Worm (Caenorhabditis elegans) whole organism, late embryonic: ENCODE measurements around the gene D1054.1.
A peak's percentile ranks its signal among the peaks of the same experiment; 100 is the strongest.

ENCODE experiments used
- C08G9.2 ChIP-seq: sonication (generic microtip); optimal IDR thresholded peaks from 2 replicates; lab custom pipeline; 2016; ENCODE audit warnings: mild to moderate bottlenecking, missing genetic modification characterization, moderate library complexity, missing compliant biosample characterization
- C38D4.7 ChIP-seq: fragments of 200-800 bp; sonication (Bioruptor generic); optimal IDR thresholded peaks from 2 replicates; lab custom pipeline; 2018; ENCODE audit warnings: mild to moderate bottlenecking, missing genetic modification characterization, moderate library complexity, missing compliant biosample characterization
- T23F11.4 ChIP-seq: fragments of 200-800 bp; sonication (Bioruptor generic); optimal IDR thresholded peaks from 2 replicates; lab custom pipeline; 2018; ENCODE audit warnings: mild to moderate bottlenecking, missing genetic modification characterization, missing compliant biosample characterization
- ahr-1 ChIP-seq: sonication (generic microtip); optimal IDR thresholded peaks from 2 replicates; lab custom pipeline; 2016; ENCODE audit warnings: missing genetic modification characterization, missing compliant biosample characterization
- ceh-18 ChIP-seq: sonication (generic microtip); optimal IDR thresholded peaks from 2 replicates; lab custom pipeline; 2016; ENCODE audit warnings: missing genetic modification characterization, missing compliant biosample characterization
- ceh-24 ChIP-seq: sonication (generic microtip); optimal IDR thresholded peaks from 2 replicates; lab custom pipeline; 2016; ENCODE audit warnings: mild to moderate bottlenecking, missing genetic modification characterization, missing compliant biosample characterization
- ceh-31 ChIP-seq: sonication (generic microtip); optimal IDR thresholded peaks from 2 replicates; lab custom pipeline; 2016; ENCODE audit warnings: missing genetic modification characterization, missing compliant biosample characterization
- ceh-34 ChIP-seq: sonication (generic microtip); optimal IDR thresholded peaks from 2 replicates; lab custom pipeline; 2016; ENCODE audit warnings: mild to moderate bottlenecking, missing genetic modification characterization, missing compliant biosample characterization
- ceh-45 ChIP-seq: fragments of 200-800 bp; sonication (Bioruptor generic); IDR thresholded peaks from 2 replicates; pipeline ENCODE4 v1.3.6; 2022; ENCODE audit warnings: missing genetic modification reagents, missing genetic modification characterization, missing compliant biosample characterization
- ceh-48 ChIP-seq: sonication (generic microtip); optimal IDR thresholded peaks from 2 replicates; lab custom pipeline; 2016; ENCODE audit warnings: missing genetic modification characterization, inconsistent platforms, missing compliant biosample characterization
- dmd-4 ChIP-seq: sonication (generic microtip); optimal IDR thresholded peaks from 2 replicates; lab custom pipeline; 2016; ENCODE audit warnings: borderline replicate concordance, missing genetic modification characterization, missing compliant biosample characterization
- dve-1 ChIP-seq: sonication (generic microtip); optimal IDR thresholded peaks from 2 replicates; lab custom pipeline; 2017; ENCODE audit warnings: antibody characterized with exemption, mild to moderate bottlenecking, missing genetic modification characterization, missing compliant biosample characterization
- elt-2 ChIP-seq: sonication (generic microtip); optimal IDR thresholded peaks from 2 replicates; lab custom pipeline; 2016; ENCODE audit warnings: missing genetic modification reagents, missing genetic modification characterization, missing compliant biosample characterization
- fkh-6 ChIP-seq: sonication (generic microtip); optimal IDR thresholded peaks from 2 replicates; lab custom pipeline; 2016; ENCODE audit warnings: missing genetic modification characterization, missing compliant biosample characterization
- hlh-30 ChIP-seq: sonication (generic microtip); optimal IDR thresholded peaks from 2 replicates; lab custom pipeline; 2017; ENCODE audit warnings: antibody characterized with exemption, missing genetic modification characterization, missing compliant biosample characterization; ENCODE audit not compliant: insufficient read depth
- madf-2 ChIP-seq: sonication (generic microtip); optimal IDR thresholded peaks from 2 replicates; lab custom pipeline; 2017; ENCODE audit warnings: missing genetic modification characterization, missing compliant biosample characterization
- nfya-1 ChIP-seq: sonication (generic microtip); optimal IDR thresholded peaks from 2 replicates; lab custom pipeline; 2017; ENCODE audit warnings: missing genetic modification characterization, mild to moderate bottlenecking, missing compliant biosample characterization, antibody characterized with exemption, moderate library complexity
- pat-9 ChIP-seq: fragments of 200-800 bp; sonication (Bioruptor generic); optimal IDR thresholded peaks from 2 replicates; lab custom pipeline; 2018; ENCODE audit warnings: mild to moderate bottlenecking, missing genetic modification characterization, moderate library complexity, missing compliant biosample characterization
- pax-1 ChIP-seq: fragments of 150-350 bp; optimal IDR thresholded peaks from 2 replicates; lab custom pipeline; 2014; ENCODE audit warnings: missing biosample characterization, missing genetic modification characterization
- pqm-1 ChIP-seq: sonication (generic microtip); optimal IDR thresholded peaks from 2 replicates; lab custom pipeline; 2016; ENCODE audit warnings: missing genetic modification characterization, missing compliant biosample characterization
- rnt-1 ChIP-seq: sonication (generic microtip); optimal IDR thresholded peaks from 2 replicates; lab custom pipeline; 2016; ENCODE audit warnings: missing genetic modification characterization, missing compliant biosample characterization
- sdc-2 ChIP-seq: sonication (generic microtip); optimal IDR thresholded peaks from 2 replicates; lab custom pipeline; 2016; ENCODE audit warnings: missing genotype, missing genetic modification characterization, missing compliant biosample characterization
- sox-4 ChIP-seq: sonication (generic microtip); optimal IDR thresholded peaks from 2 replicates; lab custom pipeline; 2017; ENCODE audit warnings: mild to moderate bottlenecking, missing genetic modification characterization, inconsistent platforms, missing compliant biosample characterization
- syd-9 ChIP-seq: sonication (generic microtip); optimal IDR thresholded peaks from 2 replicates; lab custom pipeline; 2016; ENCODE audit warnings: mild to moderate bottlenecking, missing genetic modification characterization, moderate library complexity, missing compliant biosample characterization
- ttx-3 ChIP-seq: sonication (generic microtip); optimal IDR thresholded peaks from 2 replicates; lab custom pipeline; 2016; ENCODE audit warnings: missing genetic modification reagents, missing genetic modification characterization, missing compliant biosample characterization
- unc-55 ChIP-seq: sonication (generic microtip); optimal IDR thresholded peaks from 2 replicates; lab custom pipeline; 2017; ENCODE audit warnings: missing biosample characterization, missing genetic modification reagents, missing genetic modification characterization

Gene D1054.1

ce11 chrV:10731989-10732472 is 38.0 kb downstream of the D1054.1 start, which contains the start of gene T28B11.1:
TSS of gene T28B11.1 (minus strand) at chrV:10732422.
- no peak for TF ChIP-seq ahr-1 (tag; lab: Kevin White, UChicago)
- peak; percentile 94 for TF ChIP-seq elt-2
- TF ChIP-seq ceh-31 (tag; lab: Kevin White, UChicago) = no peak

- TF ChIP-seq syd-9 (no peak), unc-55 (GFP tag; lab: Kevin White, UChicago) (peak; percentile 47), sdc-2 (tag; lab: Kevin White, UChicago) (no peak), ttx-3 (tag; lab: Kevin White, UChicago) (no peak)
- TF ChIP-seq, all 69 proteins: peak for 1
Measured at ce11 chrV:10730824-10731416, 39.1 kb downstream of the D1054.1 start.

- TF ChIP-seq elt-2 = peak; percentile 45
- peak; percentile 7 for TF ChIP-seq hlh-30 (tag; lab: Kevin White, UChicago)
- peak; percentile 66 for TF ChIP-seq dve-1 (tag; lab: Kevin White, UChicago)
- no peak for TF ChIP-seq T23F11.4
- TF ChIP-seq pqm-1 (tag; lab: Kevin White, UChicago) = peak; percentile 21
Measured at ce11 chrV:10729456-10729904, 40.5 kb downstream of the D1054.1 start.

- TF ChIP-seq C38D4.7 (GFP tag; lab: Kevin White, UChicago) (no peak), ceh-18 (tag; lab: Kevin White, UChicago) (peak; percentile 73), nfya-1 (peak; percentile 32), fkh-6 (tag; lab: Kevin White, UChicago) (no peak), pat-9 (tag; lab: Kevin White, UChicago) (no peak), C08G9.2 (tag; lab: Kevin White, UChicago) (no peak), rnt-1 (peak; percentile 19), unc-55 (GFP tag; lab: Kevin White, UChicago) (peak; percentile 92), sox-4 (tag; lab: Kevin White, UChicago) (no peak), dmd-4 (tag; lab: Kevin White, UChicago) (no peak)
- TF ChIP-seq, all 69 proteins: peak for 4
Measured at ce11 chrV:10727651-10728050, 42.4 kb downstream of the D1054.1 start.

DNA sequence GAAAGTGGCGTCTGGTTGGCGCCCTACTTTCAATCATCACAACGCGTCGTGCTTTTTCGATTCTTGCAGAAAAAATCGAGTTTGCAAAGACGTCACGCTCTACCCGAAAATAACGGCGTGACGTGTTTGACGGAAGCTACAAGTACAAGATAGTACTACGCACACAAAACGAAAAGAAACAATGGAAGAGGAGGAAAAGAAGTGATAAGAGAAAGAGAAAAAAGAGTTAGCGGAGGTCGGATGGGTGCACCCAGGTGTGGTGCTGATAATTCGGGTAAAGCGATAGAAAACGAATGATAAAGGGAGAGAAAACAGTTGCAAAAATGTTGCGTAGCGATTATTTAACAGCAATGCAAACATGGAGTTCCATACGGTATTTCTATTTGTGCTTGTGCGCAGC is 43.3 kb downstream of the D1054.1 start:
- TF ChIP-seq pat-9 (tag; lab: Kevin White, UChicago) = no peak
- TF ChIP-seq sdc-2 (tag; lab: Kevin White, UChicago) = no peak
- no peak for TF ChIP-seq ceh-31 (tag; lab: Kevin White, UChicago)
- TF ChIP-seq ceh-48 (tag; lab: Kevin White, UChicago) = no peak
- no peak for TF ChIP-seq nfya-1
- TF ChIP-seq elt-2 = peak; percentile 88

- TF ChIP-seq ceh-24 (tag; lab: Kevin White, UChicago) (no peak), ceh-45 (no peak), dve-1 (tag; lab: Kevin White, UChicago) (no peak), madf-2 (tag; lab: Kevin White, UChicago) (no peak), rnt-1 (no peak)
- TF ChIP-seq, all 69 proteins: peak for 0
Measured at ce11 chrV:10725424-10725951, 44.5 kb downstream of the D1054.1 start.

DNA sequence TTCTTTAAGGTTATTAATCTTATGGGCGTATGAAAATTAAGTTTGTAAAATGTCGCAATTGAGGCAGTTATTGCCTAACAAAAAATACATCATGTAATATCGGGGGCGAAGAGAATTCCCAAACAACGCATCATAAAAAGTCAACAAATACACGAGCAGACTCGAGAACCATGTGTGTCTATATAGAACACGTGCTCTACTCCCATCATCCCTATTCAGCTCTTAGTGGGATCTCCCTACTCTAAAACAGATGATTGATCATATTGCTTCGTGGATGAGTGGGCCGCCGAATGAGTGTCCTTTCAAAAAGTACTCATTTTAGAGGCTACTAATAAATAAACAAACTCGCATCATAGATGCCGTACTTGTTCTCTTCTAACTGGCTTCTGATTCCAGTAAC is 45.5 kb downstream of the D1054.1 start:
- TF ChIP-seq C38D4.7 (GFP tag; lab: Kevin White, UChicago) (no peak), unc-55 (GFP tag; lab: Kevin White, UChicago) (no peak)

DNA sequence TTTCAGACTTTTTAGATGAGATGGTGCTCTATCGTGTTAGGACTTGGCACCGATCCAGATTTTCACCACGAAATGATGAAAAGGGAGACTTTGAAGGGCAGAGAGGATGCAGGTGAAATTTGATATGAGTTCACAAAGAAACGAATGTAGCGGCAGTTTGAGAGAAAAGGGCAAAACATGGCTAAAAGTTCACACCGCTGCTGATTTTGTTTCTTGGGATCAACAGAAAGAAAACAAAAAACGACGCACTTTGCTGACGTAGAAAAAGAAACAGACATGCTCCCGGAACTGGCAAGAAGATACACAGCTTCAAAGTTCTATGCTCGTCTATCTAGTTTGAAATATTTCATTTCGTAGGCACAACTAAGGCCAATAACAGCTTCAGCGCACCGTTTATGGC is 46.4 kb downstream of the D1054.1 start:
- TF ChIP-seq pax-1 = no peak
- peak; percentile 22 for TF ChIP-seq ceh-34 (tag; lab: Kevin White, UChicago)
